Fruit fly (Drosophila melanogaster): Measurements from ENCODE around the gene CG43739.
A peak's percentile ranks its signal among the peaks of the same experiment; 100 is the strongest.

DNA sequence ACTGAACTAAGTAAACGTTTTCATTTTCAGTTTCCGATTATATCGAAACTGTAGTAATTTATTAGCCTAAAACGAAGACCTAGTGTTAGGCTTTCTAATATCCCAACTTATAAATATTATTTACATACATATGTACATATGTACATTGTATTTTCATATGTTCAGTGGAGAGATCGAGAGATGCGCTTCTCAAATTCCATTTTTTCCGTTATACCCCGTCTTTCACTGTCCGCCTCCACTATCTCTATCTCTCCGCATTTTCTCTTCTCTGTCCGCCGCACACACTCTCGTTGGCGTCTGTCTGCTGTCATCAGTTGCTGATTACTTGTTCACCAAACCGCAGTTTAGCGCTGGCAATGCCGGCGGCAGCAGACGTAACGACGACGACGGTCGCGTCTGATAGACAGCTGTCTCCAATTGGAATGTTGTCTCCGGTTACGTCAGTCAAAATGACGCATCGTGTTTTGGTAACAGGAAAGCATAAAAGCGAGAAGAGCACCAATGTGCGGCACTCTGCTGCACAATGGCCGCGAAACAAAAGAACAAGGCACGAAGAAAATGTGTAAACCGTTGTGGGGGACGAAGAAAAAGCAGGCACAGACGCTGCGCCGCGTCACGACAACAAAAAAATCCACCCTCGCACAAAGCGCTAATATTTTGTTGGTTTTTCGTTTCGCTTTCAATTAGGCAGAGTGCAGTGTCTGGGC, 96.1 kb downstream of the CG43739 start, which contains the start of gene CG9331:
- TF ChIP-seq Eip93F (GFP tag; optimal IDR thresholded peaks at IDR 0.05) (peak; percentile 5), topi (GFP tag; optimal IDR thresholded peaks at IDR 0.05) (no peak), CG10631 (GFP tag; optimal IDR thresholded peaks at IDR 0.05) (peak; percentile 39), Gug (GFP tag; IDR thresholded peaks at IDR 0.05) (no peak), CG16779 (tag; optimal IDR thresholded peaks at IDR 0.05) (no peak), pdm3 (GFP tag; optimal IDR thresholded peaks at IDR 0.05) (no peak), achi (GFP tag; optimal IDR thresholded peaks at IDR 0.05) (no peak), eg (GFP tag; IDR thresholded peaks at IDR 0.05) (no peak; the same call in 2 of the 3 replicates), Met (GFP tag; optimal IDR thresholded peaks at IDR 0.05) (no peak), Lpt (GFP tag; optimal IDR thresholded peaks at IDR 0.05) (no peak), CG3032 (tag; optimal IDR thresholded peaks at IDR 0.05) (no peak), CG1621 (tag; optimal IDR thresholded peaks at IDR 0.05) (peak; percentile 42), Hr38 (GFP tag; optimal IDR thresholded peaks at IDR 0.05) (no peak)

All from whole organism, prepupa.